Fruit fly (Drosophila melanogaster) whole organism, embryonic: Measurements from ENCODE around the gene Eig71Ek.
A peak's percentile ranks its signal among the peaks of the same experiment; 100 is the strongest.

ENCODE experiments used
- Ada2b ChIP-seq: fragments of 200-800 bp; sonication (Bioruptor generic); IDR thresholded peaks from 2 replicates; pipeline ENCODE4 v1.3.6; 2022; ENCODE audit warnings: missing biosample characterization, missing genetic modification characterization
- Adf1 ChIP-seq: fragments of 200-800 bp; sonication (Bioruptor generic); IDR thresholded peaks from 2 replicates; pipeline ENCODE4 v1.3.6; 2022; ENCODE audit warnings: missing biosample characterization, missing genetic modification characterization
- Atf6 ChIP-seq: fragments of 200-800 bp; sonication (Bioruptor generic); IDR thresholded peaks from 2 replicates; pipeline ENCODE4 v1.3.6; 2022; ENCODE audit warnings: missing biosample characterization, missing genetic modification characterization
- Blimp-1 ChIP-seq: fragments of 200-800 bp; sonication (Bioruptor generic); optimal IDR thresholded peaks from 3 replicates; lab custom pipeline; 2018; ENCODE audit warnings: missing biosample characterization, missing genetic modification characterization, mild to moderate bottlenecking, moderate library complexity, missing genetic modification reagents
- CG11456 ChIP-seq: fragments of 200-800 bp; sonication (Bioruptor generic); IDR thresholded peaks from 3 replicates; pipeline ENCODE4 v1.3.6; 2022; ENCODE audit warnings: missing biosample characterization, missing genetic modification characterization
- CG14014 ChIP-seq: fragments of 200-800 bp; sonication (Bioruptor generic); IDR thresholded peaks from 2 replicates; pipeline ENCODE4 v1.3.6; 2022; ENCODE audit warnings: missing biosample characterization, missing genetic modification characterization
- CG14441 ChIP-seq: fragments of 200-800 bp; sonication (Bioruptor generic); IDR thresholded peaks from 2 replicates; pipeline ENCODE4 v1.3.6; 2022; ENCODE audit warnings: missing biosample characterization, missing genetic modification characterization
- CG14860 ChIP-seq: fragments of 200-800 bp; sonication (Bioruptor generic); IDR thresholded peaks from 3 replicates; pipeline ENCODE4 v1.3.6; 2022; ENCODE audit warnings: missing biosample characterization, missing genetic modification characterization; ENCODE audit not compliant: partially characterized antibody
- CG15269 ChIP-seq: fragments of 200-800 bp; sonication (Bioruptor generic); optimal IDR thresholded peaks from 2 replicates; lab custom pipeline; 2018; ENCODE audit warnings: missing biosample characterization, mild to moderate bottlenecking, missing genetic modification characterization, moderate library complexity
- CG1603 ChIP-seq: fragments of 200-800 bp; sonication (Bioruptor generic); optimal IDR thresholded peaks from 2 replicates; lab custom pipeline; 2019; ENCODE audit warnings: missing biosample characterization, mild to moderate bottlenecking, missing genetic modification characterization, moderate library complexity
- CG16779 ChIP-seq: fragments of 200-800 bp; sonication (Bioruptor generic); IDR thresholded peaks from 2 replicates; pipeline ENCODE4 v1.3.6; 2022; ENCODE audit warnings: missing biosample characterization, missing genetic modification characterization
- CG18262 ChIP-seq: fragments of 200-800 bp; optimal IDR thresholded peaks from 3 replicates; lab custom pipeline; 2019; ENCODE audit warnings: missing biosample characterization, mild to moderate bottlenecking, missing genetic modification characterization, moderate library complexity
- CG1832 ChIP-seq: fragments of 200-800 bp; sonication (Bioruptor generic); optimal IDR thresholded peaks from 2 replicates; lab custom pipeline; 2017; ENCODE audit warnings: missing biosample characterization, mild to moderate bottlenecking, missing genetic modification characterization, inconsistent platforms
- CG2678 ChIP-seq: fragments of 200-800 bp; sonication (Bioruptor generic); optimal IDR thresholded peaks from 3 replicates; lab custom pipeline; 2019; ENCODE audit warnings: missing biosample characterization, mild to moderate bottlenecking, missing genetic modification characterization, moderate library complexity
- CG30020 ChIP-seq: fragments of 200-800 bp; optimal IDR thresholded peaks from 2 replicates; lab custom pipeline; 2019; ENCODE audit warnings: missing biosample characterization, mild to moderate bottlenecking, missing genetic modification characterization, moderate library complexity
- CG30431 ChIP-seq: fragments of 200-800 bp; sonication (Bioruptor generic); optimal IDR thresholded peaks from 2 replicates; lab custom pipeline; 2017; ENCODE audit warnings: missing biosample characterization, missing genetic modification characterization
- CG3407 ChIP-seq: fragments of 200-800 bp; sonication (Bioruptor generic); optimal IDR thresholded peaks from 2 replicates; lab custom pipeline; 2018; ENCODE audit warnings: missing biosample characterization, mild to moderate bottlenecking, missing genetic modification characterization
- CG4404 ChIP-seq: fragments of 200-800 bp; sonication (Bioruptor generic); IDR thresholded peaks from 2 replicates; pipeline ENCODE4 v1.3.6; 2022; ENCODE audit warnings: missing biosample characterization, missing genetic modification characterization
- CG7839 ChIP-seq: fragments of 200-800 bp; sonication (Bioruptor generic); optimal IDR thresholded peaks from 3 replicates; lab custom pipeline; 2018; ENCODE audit warnings: missing biosample characterization, mild to moderate bottlenecking, missing genetic modification characterization, moderate library complexity
- CG7963 ChIP-seq: fragments of 200-800 bp; sonication (Bioruptor generic); IDR thresholded peaks from 3 replicates; pipeline ENCODE4 v1.3.6; 2022; ENCODE audit warnings: missing biosample characterization, missing genetic modification characterization; ENCODE audit not compliant: partially characterized antibody
- CG8478 ChIP-seq: fragments of >200 bp; optimal IDR thresholded peaks from 2 replicates; lab custom pipeline; 2018
- CG9437 ChIP-seq: fragments of 200-800 bp; sonication (Bioruptor generic); optimal IDR thresholded peaks from 2 replicates; lab custom pipeline; 2018; ENCODE audit warnings: missing biosample characterization, mild to moderate bottlenecking, missing genetic modification characterization
- CG9727 ChIP-seq: fragments of 200-800 bp; sonication (Bioruptor generic); optimal IDR thresholded peaks from 3 replicates; lab custom pipeline; 2017; ENCODE audit warnings: missing biosample characterization, mild to moderate bottlenecking, missing genetic modification characterization
- CrebB ChIP-seq: fragments of 200-800 bp; sonication (Bioruptor generic); optimal IDR thresholded peaks from 3 replicates; lab custom pipeline; 2018; ENCODE audit warnings: missing biosample characterization, mild to moderate bottlenecking, missing genetic modification characterization
- Dbx ChIP-seq: fragments of 200-800 bp; sonication (Bioruptor generic); IDR thresholded peaks from 3 replicates; pipeline ENCODE4 v1.3.6; 2022; ENCODE audit warnings: missing biosample characterization, missing genetic modification characterization
- Eip74EF ChIP-seq, 2 experiments: fragments of 200-800 bp in 1 of 2; fragments of >200 bp in 1 of 2; sonication (Bioruptor generic) in 1 of 2; optimal IDR thresholded peaks; 2 replicates each; lab custom pipeline; 2017 to 2019; ENCODE audit warnings: missing biosample characterization in 2 of 2, missing genetic modification characterization in 2 of 2, mild to moderate bottlenecking in 1 of 2, moderate library complexity in 1 of 2
- Fer1 ChIP-seq: fragments of 200-800 bp; sonication (Bioruptor generic); optimal IDR thresholded peaks from 2 replicates; lab custom pipeline; 2017; ENCODE audit warnings: missing biosample characterization, mild to moderate bottlenecking, missing genetic modification characterization
- H2.0 ChIP-seq: fragments of 200-800 bp; sonication (Bioruptor generic); IDR thresholded peaks from 2 replicates; pipeline ENCODE4 v1.3.6; 2022; ENCODE audit warnings: missing biosample characterization, missing genetic modification characterization
- Hmr ChIP-seq: fragments of 200-800 bp; sonication (Bioruptor generic); optimal IDR thresholded peaks from 3 replicates; lab custom pipeline; 2017; ENCODE audit warnings: mild to moderate bottlenecking, missing biosample characterization, missing genetic modification reagents, missing genetic modification characterization
- Lpt ChIP-seq: fragments of >200 bp; optimal IDR thresholded peaks from 2 replicates; lab custom pipeline; 2018; ENCODE audit warnings: missing biosample characterization, missing genetic modification characterization
- Mad ChIP-seq: fragments of 200-800 bp; sonication (Bioruptor generic); optimal IDR thresholded peaks from 2 replicates; lab custom pipeline; 2016; ENCODE audit warnings: missing biosample characterization, missing genetic modification characterization
- Meics ChIP-seq: fragments of 200-800 bp; sonication (Bioruptor generic); optimal IDR thresholded peaks from 2 replicates; lab custom pipeline; 2017; ENCODE audit warnings: missing biosample characterization, mild to moderate bottlenecking, missing genetic modification characterization
- NFAT ChIP-seq: fragments of 200-800 bp; sonication (Bioruptor generic); IDR thresholded peaks from 2 replicates; pipeline ENCODE4 v1.3.6; 2022; ENCODE audit warnings: missing biosample characterization, missing genetic modification characterization
- NfI ChIP-seq: fragments of 200-800 bp; sonication (Bioruptor generic); optimal IDR thresholded peaks from 3 replicates; lab custom pipeline; 2018; ENCODE audit warnings: missing biosample characterization, mild to moderate bottlenecking, missing genetic modification characterization, moderate library complexity
- Poxn ChIP-seq: fragments of 200-800 bp; sonication (Bioruptor generic); IDR thresholded peaks from 2 replicates; pipeline ENCODE4 v1.3.6; 2022; ENCODE audit warnings: missing biosample characterization, missing genetic modification characterization
- ac ChIP-seq: fragments of 200-800 bp; sonication (Bioruptor generic); optimal IDR thresholded peaks from 3 replicates; lab custom pipeline; 2017; ENCODE audit warnings: missing biosample characterization, mild to moderate bottlenecking, missing genetic modification characterization
- ato ChIP-seq: fragments of 200-800 bp; sonication (Bioruptor generic); IDR thresholded peaks from 2 replicates; pipeline ENCODE4 v1.3.6; 2022; ENCODE audit warnings: missing biosample characterization, missing genetic modification characterization; ENCODE audit not compliant: partially characterized antibody
- croc ChIP-seq: fragments of 200-800 bp; sonication (Bioruptor generic); conservative IDR thresholded peaks from 3 replicates; pipeline ENCODE4 v1.3.6; 2022; ENCODE audit warnings: missing biosample characterization, missing genetic modification characterization
- dan ChIP-seq: fragments of 200-800 bp; sonication (Bioruptor generic); IDR thresholded peaks from 2 replicates; pipeline ENCODE4 v1.3.6; 2022; ENCODE audit warnings: missing biosample characterization, missing genetic modification characterization
- dpn ChIP-seq, 2 experiments: fragments of 200-800 bp; sonication (Bioruptor generic); optimal IDR thresholded peaks; 3 replicates each; lab custom pipeline; 2016; ENCODE audit warnings: missing biosample characterization in 2 of 2, missing genetic modification characterization in 2 of 2
- emc ChIP-seq: fragments of 200-800 bp; sonication (Bioruptor generic); optimal IDR thresholded peaks from 2 replicates; lab custom pipeline; 2016; ENCODE audit warnings: missing biosample characterization, missing genetic modification characterization
- ems ChIP-seq: fragments of 200-800 bp; sonication (Bioruptor generic); optimal IDR thresholded peaks from 3 replicates; lab custom pipeline; 2016; ENCODE audit warnings: missing biosample characterization, missing genetic modification characterization
- fd3F ChIP-seq: fragments of 200-800 bp; sonication (Bioruptor generic); optimal IDR thresholded peaks from 2 replicates; lab custom pipeline; 2018; ENCODE audit warnings: missing biosample characterization, mild to moderate bottlenecking, missing genetic modification characterization, moderate library complexity
- fd64A ChIP-seq: fragments of 200-800 bp; sonication (Bioruptor generic); optimal IDR thresholded peaks from 3 replicates; lab custom pipeline; 2018; ENCODE audit warnings: missing biosample characterization, mild to moderate bottlenecking, missing genetic modification characterization
- gem ChIP-seq: fragments of 200-800 bp; sonication (Bioruptor generic); optimal IDR thresholded peaks from 2 replicates; lab custom pipeline; 2019; ENCODE audit warnings: missing biosample characterization, mild to moderate bottlenecking, missing genetic modification characterization, moderate library complexity
- jumu ChIP-seq: fragments of 200-800 bp; sonication (Bioruptor generic); optimal IDR thresholded peaks from 3 replicates; lab custom pipeline; 2016; ENCODE audit warnings: missing biosample characterization, missing genetic modification characterization
- nerfin-2 ChIP-seq: fragments of 200-800 bp; sonication (Bioruptor generic); IDR thresholded peaks from 2 replicates; pipeline ENCODE4 v1.3.6; 2022; ENCODE audit warnings: missing biosample characterization, missing genetic modification characterization; ENCODE audit not compliant: partially characterized antibody
- org-1 ChIP-seq: fragments of 200-800 bp; sonication (Bioruptor generic); optimal IDR thresholded peaks from 2 replicates; lab custom pipeline; 2017; ENCODE audit warnings: missing biosample characterization, missing genetic modification characterization
- ro ChIP-seq: fragments of 200-800 bp; sonication (Bioruptor generic); IDR thresholded peaks from 2 replicates; pipeline ENCODE4 v1.3.6; 2022; ENCODE audit warnings: missing biosample characterization, missing genetic modification characterization
- sna ChIP-seq: fragments of 200-800 bp; sonication (Bioruptor generic); IDR thresholded peaks from 2 replicates; pipeline ENCODE4 v1.3.6; 2022; ENCODE audit warnings: missing biosample characterization, missing genetic modification characterization; ENCODE audit not compliant: partially characterized antibody
- toy ChIP-seq: fragments of 200-800 bp; sonication (Bioruptor generic); IDR thresholded peaks from 2 replicates; pipeline ENCODE4 v1.3.6; 2022; ENCODE audit warnings: missing biosample characterization, missing genetic modification characterization
- yki ChIP-seq: fragments of >200 bp; optimal IDR thresholded peaks from 3 replicates; lab custom pipeline; 2018

Gene Eig71Ek

dm6 chr3L:15616490-15616889 lies 44.6 kb upstream of the Eig71Ek start (continued):
- TF ChIP-seq fd3F (no peak), Mad (GFP tag; lab: Kevin White, UChicago) (no peak), NfI (no peak), jumu (GFP tag; lab: Kevin White, UChicago) (no peak), CG9727 (GFP tag; lab: Kevin White, UChicago) (peak; percentile 39), ato (no peak), Blimp-1 (no peak), CG9437 (GFP tag; lab: Kevin White, UChicago) (peak; percentile 32), CG8478 (lab: Kevin White, UChicago) (no peak), CG15269 (tag; lab: Kevin White, UChicago) (peak; percentile 2), H2.0 (no peak), CG14014 (GFP tag; lab: Robert Waterston, UW) (no peak), Meics (GFP tag; lab: Kevin White, UChicago) (peak; percentile 55), CG30020 (no peak), Adf1 (no peak), CG14441 (GFP tag; lab: Robert Waterston, UW) (no peak), fd64A (GFP tag; lab: Kevin White, UChicago) (no peak), Lpt (GFP tag; lab: Kevin White, UChicago) (no peak), CG4404 (GFP tag; lab: Robert Waterston, UW) (no peak), CG3407 (GFP tag; lab: Kevin White, UChicago) (no peak), CG7839 (tag; lab: Kevin White, UChicago) (peak; percentile 44), CG18262 (peak; percentile 40), Poxn (GFP tag; lab: Robert Waterston, UW) (no peak), dpn (GFP tag; optimal IDR thresholded peaks at IDR 0.05; lab: Kevin White, UChicago) (no peak), CG2678 (tag; lab: Kevin White, UChicago) (peak; percentile 73), Atf6 (GFP tag; lab: Robert Waterston, UW) (no peak), CG1832 (GFP tag; lab: Kevin White, UChicago) (no peak), Hmr (GFP tag; lab: Kevin White, UChicago) (no peak), ac (GFP tag; lab: Kevin White, UChicago) (no peak), Eip74EF (GFP tag; optimal IDR thresholded peaks at IDR 0.05; lab: Kevin White, UChicago) (no peak), Fer1 (GFP tag; lab: Kevin White, UChicago) (no peak), CG7963 (GFP tag; lab: Robert Waterston, UW) (no peak), ems (GFP tag; lab: Kevin White, UChicago) (no peak), CG30431 (GFP tag; lab: Kevin White, UChicago) (no peak), Dbx (GFP tag; lab: Robert Waterston, UW) (no peak), CG14860 (GFP tag; lab: Robert Waterston, UW) (no peak), CG1603 (tag; lab: Kevin White, UChicago) (no peak), CrebB (tag; lab: Kevin White, UChicago) (no peak), sna (GFP tag; lab: Robert Waterston, UW) (no peak), Ada2b (GFP tag; lab: Robert Waterston, UW) (no peak), org-1 (GFP tag; lab: Kevin White, UChicago) (no peak), croc (GFP tag; lab: Robert Waterston, UW) (no peak), NFAT (no peak), nerfin-2 (GFP tag; lab: Robert Waterston, UW) (no peak), ro (GFP tag; lab: Robert Waterston, UW) (no peak), CG11456 (no peak), CG16779 (GFP tag; lab: Robert Waterston, UW) (no peak), gem (peak; percentile 48), dan (GFP tag; lab: Robert Waterston, UW) (no peak), toy (no peak), yki (no peak), emc (GFP tag; lab: Kevin White, UChicago) (no peak)
